ENCODE assay signal across 5 fruit fly cellular contexts in the genomic region with DNA sequence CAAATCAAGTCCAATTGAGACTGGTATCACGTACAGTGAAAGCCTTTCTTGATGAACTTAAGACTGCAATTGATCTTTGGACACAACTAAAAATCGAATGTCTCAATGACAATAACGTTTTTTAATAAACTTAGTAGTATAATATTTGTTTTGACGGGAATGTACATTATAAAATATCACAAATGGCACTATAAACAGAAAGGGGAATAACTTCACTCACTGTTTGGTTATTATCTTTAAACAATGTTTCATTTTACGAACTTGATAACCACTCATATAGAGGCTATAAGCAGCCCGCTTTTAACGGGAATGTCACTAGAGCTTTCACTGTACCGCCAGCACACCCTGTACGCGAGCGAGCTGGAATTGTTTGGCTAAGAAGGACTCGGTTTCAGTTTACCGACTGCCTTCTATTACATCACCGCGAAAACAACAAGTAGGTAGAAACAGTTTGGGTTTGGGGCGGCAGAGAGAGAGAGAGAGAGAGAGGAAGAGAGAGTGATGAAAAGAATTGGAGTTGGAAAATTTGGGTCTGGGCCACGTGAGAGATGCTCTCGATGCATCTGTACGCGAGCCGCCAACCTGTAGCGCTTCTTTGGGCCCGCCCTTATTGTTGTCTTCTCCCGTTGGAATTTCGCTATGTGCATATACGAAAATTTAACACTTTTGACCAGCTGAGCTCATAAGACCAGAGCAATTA.
A peak's percentile ranks its signal among the peaks of the same experiment; 100 is the strongest.
TF ChIP-seq lines count a peak whose summit lies in the region.

No protein-coding gene starts in this region.

TF ChIP-seq in whole organism, adult, 20 proteins besides CTCF, POLR2A, EP300 and RAD21 (continued from another document):
- TF ChIP-seq Mnt (GFP tag; optimal IDR thresholded peaks at IDR 0.05; lab: Kevin White, UChicago) (no peak), CG7101 (tag; optimal IDR thresholded peaks at IDR 0.05; lab: Kevin White, UChicago) (peak; percentile 48), CG14711 (tag; optimal IDR thresholded peaks at IDR 0.05; lab: Kevin White, UChicago) (no peak), CG5204 (GFP tag; optimal IDR thresholded peaks at IDR 0.05; lab: Kevin White, UChicago) (peak; percentile 40)

TF ChIP-seq in whole organism, embryonic, 481 proteins besides CTCF, POLR2A, EP300 and RAD21 (continued from another document and continues in another):
- no peak for TF ChIP-seq CG2889 (GFP tag; IDR thresholded peaks at IDR 0.05; lab: Robert Waterston, UW)
- peak; percentile 21 for TF ChIP-seq Chrac-16 (GFP tag; optimal IDR thresholded peaks at IDR 0.05; lab: Kevin White, UChicago)
- peak; percentile 10 for TF ChIP-seq CG15514 (GFP tag; optimal IDR thresholded peaks at IDR 0.05; lab: Kevin White, UChicago)
- TF ChIP-seq Med (GFP tag; lab: Kevin White, UChicago) = peak; percentile 72
- no peak for TF ChIP-seq chif (GFP tag; optimal IDR thresholded peaks at IDR 0.05; lab: Kevin White, UChicago)
- TF ChIP-seq ara (GFP tag; IDR thresholded peaks at IDR 0.05; lab: Robert Waterston, UW) = no peak
- peak; percentile 49 for TF ChIP-seq tio (GFP tag; optimal IDR thresholded peaks at IDR 0.05; lab: Kevin White, UChicago)
- no peak for TF ChIP-seq NK7.1 (GFP tag; optimal IDR thresholded peaks at IDR 0.05; lab: Kevin White, UChicago)
- no peak for TF ChIP-seq Nf-YA (GFP tag; IDR thresholded peaks at IDR 0.05; lab: Robert Waterston, UW)
- no peak for TF ChIP-seq CG11085 (GFP tag; IDR thresholded peaks at IDR 0.05; lab: Robert Waterston, UW)
- TF ChIP-seq CG7556 (GFP tag; optimal IDR thresholded peaks at IDR 0.05; lab: Kevin White, UChicago) = peak; percentile 40
- no peak for TF ChIP-seq CG11456 (GFP tag; IDR thresholded peaks at IDR 0.05; lab: Robert Waterston, UW)
- peak; percentile 52 for TF ChIP-seq dmrt99B (tag; optimal IDR thresholded peaks at IDR 0.05; lab: Kevin White, UChicago)
- no peak for TF ChIP-seq jigr1 (GFP tag; IDR thresholded peaks at IDR 0.05; lab: Robert Waterston, UW)
- TF ChIP-seq CG17359 (tag; optimal IDR thresholded peaks at IDR 0.05; lab: Kevin White, UChicago) = peak; percentile 29
- TF ChIP-seq Trl (optimal IDR thresholded peaks at IDR 0.05; lab: Kevin White, UChicago) = peak; percentile 78 to 81
- TF ChIP-seq Trl (GFP tag; optimal IDR thresholded peaks at IDR 0.05; lab: Kevin White, UChicago) = no peak
- 0 out of 2 replicates have a peak, but pooled peaks have one; percentile 15 for TF ChIP-seq vvl (GFP tag; IDR thresholded peaks at IDR 0.05; lab: Robert Waterston, UW)
- TF ChIP-seq lab (GFP tag; optimal IDR thresholded peaks at IDR 0.05; lab: Kevin White, UChicago) = peak; percentile 32
- TF ChIP-seq Ptx1 (GFP tag; IDR thresholded peaks at IDR 0.05; lab: Robert Waterston, UW) = 0 out of 2 replicates have a peak, but pooled peaks have one; percentile 17
- TF ChIP-seq tap (tag; optimal IDR thresholded peaks at IDR 0.05; lab: Kevin White, UChicago) = peak; percentile 6
- TF ChIP-seq dpn (GFP tag; optimal IDR thresholded peaks at IDR 0.05; lab: Kevin White, UChicago) = peak; percentile 5 to 33
- peak; percentile 29 for TF ChIP-seq phol (tag; optimal IDR thresholded peaks at IDR 0.05; lab: Kevin White, UChicago)
- TF ChIP-seq Lhr (GFP tag; optimal IDR thresholded peaks at IDR 0.05; lab: Kevin White, UChicago) = no peak
- TF ChIP-seq sd (tag; optimal IDR thresholded peaks at IDR 0.05; lab: Kevin White, UChicago) = peak; percentile 25
- no peak for TF ChIP-seq CG6765 (GFP tag; optimal IDR thresholded peaks at IDR 0.05; lab: Kevin White, UChicago)
- TF ChIP-seq yki (optimal IDR thresholded peaks at IDR 0.05; lab: Kevin White, UChicago) = peak; percentile 53
- TF ChIP-seq CG8290 (GFP tag; optimal IDR thresholded peaks at IDR 0.05; lab: Kevin White, UChicago) = no peak
- peak in 1 of 2 experiments; percentile 8 for TF ChIP-seq CG8290 (tag; optimal IDR thresholded peaks at IDR 0.05; lab: Kevin White, UChicago)
- TF ChIP-seq CG31224 (GFP tag; IDR thresholded peaks at IDR 0.05; lab: Robert Waterston, UW) = no peak

TF ChIP-seq in whole organism, prepupa, 60 proteins besides CTCF, POLR2A, EP300 and RAD21 (continued from another document and continues in another):
- TF ChIP-seq CG15336 (GFP tag; IDR thresholded peaks at IDR 0.05; lab: Robert Waterston, UW) (peak; percentile 29; the same call in 1 of the 2 replicates), CG4318 (GFP tag; optimal IDR thresholded peaks at IDR 0.05; lab: Kevin White, UChicago) (no peak), CG10669 (GFP tag; optimal IDR thresholded peaks at IDR 0.05; lab: Kevin White, UChicago) (peak; percentile 45), spab (GFP tag; optimal IDR thresholded peaks at IDR 0.05; lab: Kevin White, UChicago) (peak; percentile 15), CG31627 (GFP tag; optimal IDR thresholded peaks at IDR 0.05; lab: Kevin White, UChicago) (peak; percentile 82), CG11902 (GFP tag; optimal IDR thresholded peaks at IDR 0.05; lab: Kevin White, UChicago) (peak; percentile 4), Ets21C (GFP tag; optimal IDR thresholded peaks at IDR 0.05; lab: Kevin White, UChicago) (peak; percentile 67), Eip78C (GFP tag; lab: Kevin White, UChicago) (peak; percentile 88), Smox (GFP tag; optimal IDR thresholded peaks at IDR 0.05; lab: Kevin White, UChicago) (peak; percentile 77), CG11762 (GFP tag; optimal IDR thresholded peaks at IDR 0.05; lab: Kevin White, UChicago; ENCODE audit: insufficient read depth) (peak; percentile 30), OdsH (GFP tag; optimal IDR thresholded peaks at IDR 0.05; lab: Kevin White, UChicago) (peak; percentile 66), salr (GFP tag; optimal IDR thresholded peaks at IDR 0.05; lab: Kevin White, UChicago) (peak; percentile 4 to 50), achi (GFP tag; optimal IDR thresholded peaks at IDR 0.05; lab: Kevin White, UChicago) (peak; percentile 44), ss (GFP tag; optimal IDR thresholded peaks at IDR 0.05; lab: Kevin White, UChicago) (no peak), CG3919 (GFP tag; optimal IDR thresholded peaks at IDR 0.05; lab: Kevin White, UChicago) (peak; percentile 59), CG8319 (GFP tag; optimal IDR thresholded peaks at IDR 0.05; lab: Kevin White, UChicago) (peak; percentile 26), Blimp-1 (GFP tag; optimal IDR thresholded peaks at IDR 0.05; lab: Kevin White, UChicago) (no peak), CG3032 (tag; optimal IDR thresholded peaks at IDR 0.05; lab: Kevin White, UChicago) (peak; percentile 34), Eip93F (GFP tag; optimal IDR thresholded peaks at IDR 0.05; lab: Kevin White, UChicago) (no peak), eg (GFP tag; IDR thresholded peaks at IDR 0.05; lab: Robert Waterston, UW) (0 out of 3 replicates have a peak, but pooled peaks have one; percentile 9), acj6 (GFP tag; optimal IDR thresholded peaks at IDR 0.05; lab: Kevin White, UChicago) (peak; percentile 68), topi (GFP tag; optimal IDR thresholded peaks at IDR 0.05; lab: Kevin White, UChicago) (peak; percentile 77), Sox15 (GFP tag; optimal IDR thresholded peaks at IDR 0.05; lab: Kevin White, UChicago) (peak; percentile 15), fkh (GFP tag; optimal IDR thresholded peaks at IDR 0.05; lab: Kevin White, UChicago) (no peak), Sox14 (GFP tag; optimal IDR thresholded peaks at IDR 0.05; lab: Kevin White, UChicago) (peak; percentile 77), CG9139 (GFP tag; optimal IDR thresholded peaks at IDR 0.05; lab: Kevin White, UChicago) (no peak), Hr39 (GFP tag; optimal IDR thresholded peaks at IDR 0.05; lab: Kevin White, UChicago) (peak; percentile 78), Hr38 (GFP tag; optimal IDR thresholded peaks at IDR 0.05; lab: Kevin White, UChicago) (no peak), esn (GFP tag; optimal IDR thresholded peaks at IDR 0.05; lab: Kevin White, UChicago) (peak; percentile 82), Sox102F (GFP tag; optimal IDR thresholded peaks at IDR 0.05; lab: Kevin White, UChicago) (peak; percentile 70), Met (GFP tag; optimal IDR thresholded peaks at IDR 0.05; lab: Kevin White, UChicago) (peak; percentile 83)

TF ChIP-seq in whole organism, pupa, 21 proteins besides CTCF, POLR2A, EP300 and RAD21 (continued from another document):
- peak; percentile 60 for TF ChIP-seq Pif1A (GFP tag; optimal IDR thresholded peaks at IDR 0.05; lab: Kevin White, UChicago)
- no peak for TF ChIP-seq CG10348 (GFP tag; IDR thresholded peaks at IDR 0.05; lab: Robert Waterston, UW)
- TF ChIP-seq CG15710 (tag; optimal IDR thresholded peaks at IDR 0.05; lab: Kevin White, UChicago) = peak; percentile 44
TF ChIP-seq in whole organism, pupa: peak in this region for 10.

TF ChIP-seq in whole organism, wandering third instar larva, 38 proteins besides CTCF, POLR2A, EP300 and RAD21 (continued from another document):
- TF ChIP-seq GATAd (GFP tag; optimal IDR thresholded peaks at IDR 0.05; lab: Kevin White, UChicago) = no peak
- no peak for TF ChIP-seq dsf (GFP tag; optimal IDR thresholded peaks at IDR 0.05; lab: Kevin White, UChicago; ENCODE audit: borderline replicate concordance)
- TF ChIP-seq OdsH (GFP tag; optimal IDR thresholded peaks at IDR 0.05; lab: Kevin White, UChicago) = peak; percentile 64
- peak; percentile 47 for TF ChIP-seq psq (GFP tag; optimal IDR thresholded peaks at IDR 0.05; lab: Kevin White, UChicago)
- peak in 1 of 2 experiments; percentile 75 for TF ChIP-seq foxo (GFP tag; optimal IDR thresholded peaks at IDR 0.05; lab: Kevin White, UChicago)
- peak; percentile 43 for TF ChIP-seq CG32264 (GFP tag; optimal IDR thresholded peaks at IDR 0.05; lab: Kevin White, UChicago)
- no peak for TF ChIP-seq Vsx2 (GFP tag; optimal IDR thresholded peaks at IDR 0.05; lab: Kevin White, UChicago; ENCODE audit: partially characterized antibody)
- no peak for TF ChIP-seq Abd-B (GFP tag; optimal IDR thresholded peaks at IDR 0.05; lab: Kevin White, UChicago)
- TF ChIP-seq jim (GFP tag; optimal IDR thresholded peaks at IDR 0.05; lab: Kevin White, UChicago) = no peak
- TF ChIP-seq Myc (optimal IDR thresholded peaks at IDR 0.05; lab: Kevin White, UChicago) = no peak
- TF ChIP-seq dl (GFP tag; optimal IDR thresholded peaks at IDR 0.05; lab: Kevin White, UChicago; ENCODE audit: insufficient read depth in 1 of 2, partially characterized antibody in 2 of 2) = peak in 1 of 2 experiments; percentile 33
- TF ChIP-seq Hr78 (GFP tag; optimal IDR thresholded peaks at IDR 0.05; lab: Kevin White, UChicago) = no peak
- TF ChIP-seq Dfd (GFP tag; optimal IDR thresholded peaks at IDR 0.05; lab: Kevin White, UChicago) = no peak
- no peak for TF ChIP-seq CrebA (GFP tag; optimal IDR thresholded peaks at IDR 0.05; lab: Kevin White, UChicago; ENCODE audit: borderline replicate concordance)
- no peak for TF ChIP-seq sv (GFP tag; optimal IDR thresholded peaks at IDR 0.05; lab: Kevin White, UChicago)
- peak; percentile 75 for TF ChIP-seq fru (GFP tag; optimal IDR thresholded peaks at IDR 0.05; lab: Kevin White, UChicago)
- no peak for TF ChIP-seq pan (optimal IDR thresholded peaks at IDR 0.05; lab: Kevin White, UChicago)
- TF ChIP-seq brk (GFP tag; optimal IDR thresholded peaks at IDR 0.05; lab: Kevin White, UChicago) = no peak
- TF ChIP-seq br (GFP tag; optimal IDR thresholded peaks at IDR 0.05; lab: Kevin White, UChicago) = peak; percentile 60
